Worm (Caenorhabditis elegans) whole organism, L4/young adult: ENCODE data around the gene T23F6.5.

Source experiments
- W03F9.2 ChIP-seq: fragments of 150-350 bp; optimal IDR thresholded peaks from 2 replicates; lab custom pipeline; 2014; ENCODE audit warnings: missing biosample characterization, missing genetic modification characterization
- dao-5 ChIP-seq: sonication (generic microtip); optimal IDR thresholded peaks from 2 replicates; lab custom pipeline; 2016; ENCODE audit warnings: missing genotype, missing genetic modification characterization, moderate library complexity, missing compliant biosample characterization
- him-1 ChIP-seq: sonication (generic microtip); optimal IDR thresholded peaks from 2 replicates; lab custom pipeline; 2016; ENCODE audit warnings: missing genotype, missing genetic modification reagents, missing genetic modification characterization, missing compliant biosample characterization

T23F6.5 gene

ce11 chrIV:12741438-12741837, at the start of gene T23F6.5:
Gene T23F6.5 (minus strand): TSS chrIV:12741538.
- TF ChIP-seq dao-5 (tag; lab: Kevin White, UChicago), result no peak
- no peak for TF ChIP-seq W03F9.2
- TF ChIP-seq him-1 (tag; lab: Kevin White, UChicago), result no peak

- TF ChIP-seq W03F9.2, result no peak
- TF ChIP-seq him-1 (tag; lab: Kevin White, UChicago), result no peak
- no peak for TF ChIP-seq dao-5 (tag; lab: Kevin White, UChicago)
Observed at ce11 chrIV:12790871-12791270, 49.5 kb upstream of the T23F6.5 start, which contains the start of gene F07C6.2. Gene F07C6.2 (plus strand): TSS chrIV:12791171.

- no peak for TF ChIP-seq dao-5 (tag; lab: Kevin White, UChicago)
- TF ChIP-seq him-1 (tag; lab: Kevin White, UChicago), result no peak
- no peak for TF ChIP-seq W03F9.2
Observed at ce11 chrIV:12789088-12789487, 47.8 kb upstream of the T23F6.5 start, which contains the start of gene F07C6.3. Gene F07C6.3 (plus strand): TSS chrIV:12789235.

- TF ChIP-seq W03F9.2, result no peak
- no peak for TF ChIP-seq him-1 (tag; lab: Kevin White, UChicago)
- TF ChIP-seq dao-5 (tag; lab: Kevin White, UChicago), result no peak
Observed at ce11 chrIV:12785988-12786387, 44.6 kb upstream of the T23F6.5 start.

ce11 chrIV:12783165-12783564, 41.8 kb upstream of the T23F6.5 start:
- TF ChIP-seq W03F9.2 (no peak), dao-5 (tag; lab: Kevin White, UChicago) (no peak), him-1 (tag; lab: Kevin White, UChicago) (no peak)

ce11 chrIV:12781804-12782449, 40.6 kb upstream of the T23F6.5 start:
- TF ChIP-seq dao-5 (tag; lab: Kevin White, UChicago) (no peak), him-1 (tag; lab: Kevin White, UChicago) (no peak), W03F9.2 (no peak)

ce11 chrIV:12780980-12781379, 39.6 kb upstream of the T23F6.5 start:
- TF ChIP-seq W03F9.2, result no peak
- TF ChIP-seq him-1 (tag; lab: Kevin White, UChicago), result no peak
- no peak for TF ChIP-seq dao-5 (tag; lab: Kevin White, UChicago)

- TF ChIP-seq W03F9.2 (no peak), him-1 (tag; lab: Kevin White, UChicago) (no peak), dao-5 (tag; lab: Kevin White, UChicago) (no peak)
Observed at ce11 chrIV:12773519-12773918, 32.2 kb upstream of the T23F6.5 start, which contains the start of gene unc-31. Gene unc-31 (plus strand): TSS chrIV:12773867.

ce11 chrIV:12771414-12771813, 30.1 kb upstream of the T23F6.5 start:
- no peak for TF ChIP-seq W03F9.2
- TF ChIP-seq him-1 (tag; lab: Kevin White, UChicago), result peak; percentile 92

- TF ChIP-seq dao-5 (tag; lab: Kevin White, UChicago) (no peak), W03F9.2 (no peak), him-1 (tag; lab: Kevin White, UChicago) (no peak)
Observed at ce11 chrIV:12765067-12765466, 23.7 kb upstream of the T23F6.5 start, which contains the start of gene ZK897.10. Gene ZK897.10 (plus strand): TSS chrIV:12765351.

ce11 chrIV:12762782-12763181, 21.4 kb upstream of the T23F6.5 start:
- TF ChIP-seq W03F9.2 (no peak), dao-5 (tag; lab: Kevin White, UChicago) (no peak), him-1 (tag; lab: Kevin White, UChicago) (no peak)

ce11 chrIV:12757470-12757869, 16.1 kb upstream of the T23F6.5 start, which contains the start of gene flp-9:
Gene flp-9 (minus strand): TSS chrIV:12757570.
- TF ChIP-seq W03F9.2 (no peak), him-1 (tag; lab: Kevin White, UChicago) (no peak), dao-5 (tag; lab: Kevin White, UChicago) (no peak)

ce11 chrIV:12755641-12756040, 14.3 kb upstream of the T23F6.5 start:
- TF ChIP-seq dao-5 (tag; lab: Kevin White, UChicago) (no peak), W03F9.2 (no peak), him-1 (tag; lab: Kevin White, UChicago) (no peak)

- TF ChIP-seq him-1 (tag; lab: Kevin White, UChicago) (no peak), dao-5 (tag; lab: Kevin White, UChicago) (no peak), W03F9.2 (no peak)
Observed at ce11 chrIV:12754170-12754569, 12.8 kb upstream of the T23F6.5 start.

ce11 chrIV:12748760-12749159, 7.4 kb upstream of the T23F6.5 start:
- TF ChIP-seq him-1 (tag; lab: Kevin White, UChicago) (no peak), W03F9.2 (no peak)
